Worm (Caenorhabditis elegans): ENCODE results near the gene glt-4.

The glt-4 gene

ce11 chrX:6378363-6378762 lies 24.9 kb upstream of the glt-4 start (continued):
- TF ChIP-seq efl-1 (optimal IDR thresholded peaks at IDR 0.05) (peak; percentile 29 to 47), efl-1 (GFP tag; optimal IDR thresholded peaks at IDR 0.05 in 1 of 2) (peak; percentile 53 to 60), C04F5.9 (tag; optimal IDR thresholded peaks at IDR 0.05) (no peak), nhr-237 (tag; optimal IDR thresholded peaks at IDR 0.05) (no peak), F16B12.6 (tag; optimal IDR thresholded peaks at IDR 0.05) (peak; percentile 83), elt-2 (tag; optimal IDR thresholded peaks at IDR 0.05) (no peak), fkh-4 (tag; optimal IDR thresholded peaks at IDR 0.05; ENCODE audit: borderline replicate concordance) (no peak), nhr-20 (tag; optimal IDR thresholded peaks at IDR 0.05) (peak; percentile 80), aly-2 (tag; optimal IDR thresholded peaks at IDR 0.05) (no peak), ceh-82 (tag; optimal IDR thresholded peaks at IDR 0.05) (peak; percentile 27 to 80 (median 50)), aha-1 (tag; optimal IDR thresholded peaks at IDR 0.05) (no peak), lsy-2 (tag; optimal IDR thresholded peaks at IDR 0.05) (peak; percentile 33 to 66), lin-39 (tag; optimal IDR thresholded peaks at IDR 0.05) (no peak), ceh-63 (GFP tag; optimal IDR thresholded peaks at IDR 0.05) (no peak)

DNA sequence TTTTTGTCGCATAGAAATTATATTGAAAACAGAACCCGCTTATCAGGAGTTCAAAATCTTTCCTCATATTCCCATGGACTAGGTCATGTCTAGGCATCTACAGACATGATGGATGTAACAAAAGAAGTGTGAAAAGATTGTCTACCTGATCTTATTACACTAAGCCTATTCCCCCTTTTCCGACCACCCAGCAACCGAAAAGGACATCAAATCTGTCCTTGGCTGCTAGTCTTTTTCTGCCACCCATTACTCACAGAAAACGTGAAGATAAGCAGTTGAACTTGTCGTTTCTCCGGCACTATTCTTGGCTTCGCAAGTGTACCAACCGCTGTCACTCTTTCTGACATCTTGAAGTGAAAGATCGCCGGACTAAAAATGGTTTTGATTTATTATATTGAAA lies 20.3 kb upstream of the glt-4 start:
- TF ChIP-seq irx-1 (tag; optimal IDR thresholded peaks at IDR 0.05) (no peak), lin-14 (GFP tag; optimal IDR thresholded peaks at IDR 0.05) (peak; percentile 19), nhr-85 (tag) (peak; percentile 77)

DNA sequence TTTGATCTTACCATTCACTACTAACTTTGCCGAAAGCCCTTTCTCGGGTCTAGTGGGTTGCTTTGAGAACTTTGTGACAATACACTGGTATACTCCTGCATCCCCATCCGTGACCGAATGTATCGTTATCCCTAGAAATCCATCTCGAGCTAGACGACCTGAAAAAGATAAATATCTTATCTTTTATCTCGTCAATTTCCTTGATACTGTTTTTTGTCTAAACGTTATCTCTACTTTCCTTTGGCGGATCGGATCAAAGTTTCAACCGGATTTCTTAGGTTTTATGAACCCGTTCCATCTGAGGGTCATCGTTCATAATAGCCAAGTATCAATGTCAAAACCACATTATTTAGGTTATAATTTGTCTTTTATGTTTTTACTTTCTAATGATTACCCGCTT lies 18.7 kb upstream of the glt-4 start:
- TF ChIP-seq ama-1 (optimal IDR thresholded peaks at IDR 0.05) (no peak), efl-1 (optimal IDR thresholded peaks at IDR 0.05) (no peak), efl-1 (GFP tag; optimal IDR thresholded peaks at IDR 0.05 in 1 of 2) (peak in 1 of 2 experiments; percentile 19)

DNA sequence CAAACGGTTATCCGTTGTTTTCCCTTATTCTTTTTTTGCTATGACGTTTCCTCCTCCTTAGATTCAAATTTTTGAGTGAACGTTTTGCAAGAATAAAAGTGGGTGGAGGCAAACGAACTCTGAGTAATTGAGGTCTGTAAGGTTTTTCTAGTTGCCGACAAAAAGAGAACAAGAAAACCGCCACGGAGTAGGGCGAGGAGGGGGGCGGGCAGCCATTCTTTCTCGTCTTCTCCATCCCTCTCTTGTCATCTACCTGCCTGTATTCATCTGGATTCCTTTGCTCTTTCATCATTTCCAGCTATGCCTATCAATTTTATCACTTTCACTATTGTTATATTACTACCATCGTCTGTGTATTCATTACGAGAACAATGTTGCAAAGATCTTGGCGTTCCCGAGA lies 18.0 kb upstream of the glt-4 start, which contains the start of gene igdb-3:
TSS of gene igdb-3 (plus strand) at position 301 of the 400 bp plus-strand sequence.
- TF ChIP-seq lin-35 (GFP tag; optimal IDR thresholded peaks at IDR 0.05) (no peak), hpl-2 (GFP tag; optimal IDR thresholded peaks at IDR 0.05) (no peak), unc-98 (GFP tag; IDR thresholded peaks at IDR 0.05) (no peak), C34B4.2 (tag; optimal IDR thresholded peaks at IDR 0.05) (no peak), sox-4 (tag; optimal IDR thresholded peaks at IDR 0.05) (no peak), fos-1 (tag; optimal IDR thresholded peaks at IDR 0.05) (no peak), grh-1 (GFP tag; IDR thresholded peaks at IDR 0.05) (no peak), rnt-1 (tag; optimal IDR thresholded peaks at IDR 0.05) (no peak), nhr-71 (tag; optimal IDR thresholded peaks at IDR 0.05) (no peak), isw-1 (GFP tag; IDR thresholded peaks at IDR 0.05) (no peak), nhr-28 (tag; optimal IDR thresholded peaks at IDR 0.05) (no peak), lsy-2 (tag; optimal IDR thresholded peaks at IDR 0.05) (no peak), C16A3.4 (tag; optimal IDR thresholded peaks at IDR 0.05) (no peak), ztf-4 (tag; optimal IDR thresholded peaks at IDR 0.05) (no peak), nhr-11 (tag; optimal IDR thresholded peaks at IDR 0.05) (no peak)

DNA sequence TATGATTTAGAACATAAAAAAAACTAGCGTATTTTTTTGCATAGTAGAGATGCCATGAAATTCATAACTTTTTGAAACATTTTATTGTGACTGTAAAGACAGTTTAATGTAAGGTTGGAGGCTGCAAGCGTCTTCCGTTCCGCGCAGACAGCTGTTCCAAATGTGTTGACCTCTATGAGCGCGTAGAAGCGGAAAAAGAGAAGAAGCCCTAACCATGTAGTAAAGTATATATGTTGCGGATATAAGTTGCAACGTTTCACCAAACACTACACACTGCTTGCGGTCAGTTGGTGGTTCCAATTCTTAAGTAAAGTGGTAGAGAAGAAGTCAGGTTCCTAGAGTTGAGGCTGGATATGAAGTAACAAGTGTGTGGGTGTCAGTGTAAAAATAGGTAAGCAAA lies 14.6 kb upstream of the glt-4 start:
- TF ChIP-seq snu-23 (GFP tag; optimal IDR thresholded peaks at IDR 0.05) = no peak

- TF ChIP-seq lin-13 (GFP tag; optimal IDR thresholded peaks at IDR 0.05) (no peak), sup-37 (GFP tag; optimal IDR thresholded peaks at IDR 0.05) (no peak), alr-1 (tag; optimal IDR thresholded peaks at IDR 0.05; ENCODE audit: borderline replicate concordance) (no peak), ceh-8 (GFP tag; optimal IDR thresholded peaks at IDR 0.05) (no peak), hlh-17 (GFP tag; optimal IDR thresholded peaks at IDR 0.05; ENCODE audit: borderline replicate concordance) (no peak), elt-2 (tag; optimal IDR thresholded peaks at IDR 0.05) (no peak), nhr-90 (tag; optimal IDR thresholded peaks at IDR 0.05; ENCODE audit: poor library complexity) (no peak), ceh-82 (tag; optimal IDR thresholded peaks at IDR 0.05) (no peak), unc-98 (GFP tag; IDR thresholded peaks at IDR 0.05) (no peak)
Measured at ce11 chrX:6391491-6391890, 11.7 kb upstream of the glt-4 start, which contains the start of gene igcm-2. Gene igcm-2 (minus strand): TSS chrX:6391591.

Data from whole organism, L1 larva.